Worm (Caenorhabditis elegans) whole organism, L4 larva: ENCODE measurements around the gene Y116A8C.49.

ENCODE experiments used
- F37D6.2 ChIP-seq: sonication (generic microtip); optimal IDR thresholded peaks from 2 replicates; lab custom pipeline; 2016; ENCODE audit warnings: mild to moderate bottlenecking, missing genetic modification characterization, missing compliant biosample characterization
- ceh-32 ChIP-seq: sonication (generic microtip); optimal IDR thresholded peaks from 2 replicates; lab custom pipeline; 2016; ENCODE audit warnings: mild to moderate bottlenecking, missing genetic modification characterization, missing compliant biosample characterization; ENCODE audit not compliant: poor library complexity
- egl-27 ChIP-seq: sonication (generic microtip); optimal IDR thresholded peaks from 3 replicates; lab custom pipeline; 2017; ENCODE audit warnings: missing biosample characterization, missing genetic modification reagents, missing genetic modification characterization
- lin-39 ChIP-seq: fragments of 150-350 bp; optimal IDR thresholded peaks from 2 replicates; lab custom pipeline; 2014; ENCODE audit warnings: missing biosample characterization, missing genetic modification reagents, missing genetic modification characterization
- lir-3 ChIP-seq: sonication (generic microtip); optimal IDR thresholded peaks from 2 replicates; lab custom pipeline; 2016; ENCODE audit warnings: mild to moderate bottlenecking, missing genetic modification characterization, missing compliant biosample characterization
- madf-5 ChIP-seq, 2 experiments: fragments of 200-800 bp; sonication (Bioruptor generic); IDR thresholded peaks; 2 replicates each; pipeline ENCODE4 v1.3.6; 2022; ENCODE audit warnings: missing compliant biosample characterization in 2 of 2, missing genetic modification characterization in 2 of 2
- nhr-28 ChIP-seq: fragments of 150-350 bp; optimal IDR thresholded peaks from 2 replicates; lab custom pipeline; 2014; ENCODE audit warnings: missing biosample characterization, missing genetic modification characterization
- pha-4 ChIP-seq, 2 experiments: fragments of 150-350 bp in 1 of 2; fragments of 200-800 bp in 1 of 2; sonication (Bioruptor generic) in 1 of 2; IDR thresholded peaks in 1 of 2; optimal IDR thresholded peaks in 1 of 2; 2 replicates each; pipeline versions ENCODE4 v1.3.6 to Lab custom; 2014 to 2022; ENCODE audit warnings: missing genetic modification characterization in 2 of 2, missing genetic modification reagents in 2 of 2, missing biosample characterization in 1 of 2, missing compliant biosample characterization in 1 of 2
- unc-39 ChIP-seq: sonication (generic microtip); optimal IDR thresholded peaks from 2 replicates; lab custom pipeline; 2017; ENCODE audit warnings: missing biosample characterization, missing genetic modification characterization
- unc-62 ChIP-seq, 3 experiments: fragments of 150-350 bp in 1 of 3; sonication (generic microtip); optimal IDR thresholded peaks in 2 of 3; peaks in 1 of 3; 1 replicate in 1 of 3; 2 replicates in 2 of 3; lab custom pipeline; 2014 to 2017; ENCODE audit warnings: missing biosample characterization in 3 of 3, missing genetic modification characterization in 3 of 3, missing genetic modification reagents in 3 of 3, missing genotype in 1 of 3

- TF ChIP-seq lin-39 (no peak), unc-62 (GFP tag; optimal IDR thresholded peaks at IDR 0.05 in 1 of 2; lab: Kevin White, UChicago) (no peak), unc-62 (tag; optimal IDR thresholded peaks at IDR 0.05; lab: Kevin White, UChicago) (no peak), lir-3 (tag; lab: Kevin White, UChicago) (no peak), ceh-32 (tag; lab: Kevin White, UChicago) (no peak), pha-4 (GFP tag; IDR thresholded peaks at IDR 0.05; lab: Robert Waterston, UW) (no peak), pha-4 (tag; optimal IDR thresholded peaks at IDR 0.05; lab: Kevin White, UChicago) (no peak), egl-27 (tag; lab: Kevin White, UChicago) (no peak), madf-5 (GFP tag; IDR thresholded peaks at IDR 0.05; lab: Robert Waterston, UW) (no peak), unc-39 (no peak), nhr-28 (tag; lab: Kevin White, UChicago) (no peak), F37D6.2 (tag; lab: Kevin White, UChicago) (no peak)
Measured at ce11 chrIV:16962445-16962844, 31.5 kb upstream of the Y116A8C.49 start.
